Worm (Caenorhabditis elegans): ENCODE results near the gene T05A7.13.

- TF ChIP-seq nhr-21 (tag; optimal IDR thresholded peaks at IDR 0.05) (peak; percentile 70), ztf-11 (tag; optimal IDR thresholded peaks at IDR 0.05) (no peak), ama-1 (optimal IDR thresholded peaks at IDR 0.05) (no peak), nhr-237 (tag; optimal IDR thresholded peaks at IDR 0.05) (no peak), ceh-16 (tag; optimal IDR thresholded peaks at IDR 0.05) (no peak), unc-55 (GFP tag; optimal IDR thresholded peaks at IDR 0.05) (peak; percentile 95), egl-27 (tag; optimal IDR thresholded peaks at IDR 0.05) (peak; percentile 33), blmp-1 (tag; optimal IDR thresholded peaks at IDR 0.05; ENCODE audit: insufficient read depth) (peak; percentile 38), unc-39 (tag; optimal IDR thresholded peaks at IDR 0.05) (no peak), nhr-25 (tag; optimal IDR thresholded peaks at IDR 0.05) (peak; percentile 67), aly-2 (tag; optimal IDR thresholded peaks at IDR 0.05) (no peak), lsy-2 (tag; optimal IDR thresholded peaks at IDR 0.05) (peak; percentile 98 to 99), Y55F3AM.14 (GFP tag; optimal IDR thresholded peaks at IDR 0.05) (no peak), unc-62 (GFP tag; optimal IDR thresholded peaks at IDR 0.05) (no peak)
These were observed 37.1 kb upstream of the T05A7.13 start, which contains the start of the genes rpn-5 and scc-1 for ce11 chrII:4698266-4698771.

Data from whole organism, L2 larva.